Worm (Caenorhabditis elegans) whole organism, mixed stage, embryonic: ENCODE data around the gene F53A9.9.

ENCODE experiments used
- blmp-1 ChIP-seq: fragments of 150-350 bp; optimal IDR thresholded peaks from 2 replicates; lab custom pipeline; 2014; ENCODE audit warnings: missing biosample characterization, missing genetic modification characterization
- lin-13 ChIP-seq: fragments of 150-350 bp; optimal IDR thresholded peaks from 2 replicates; lab custom pipeline; 2014; ENCODE audit warnings: missing biosample characterization, missing genetic modification characterization
- nhr-12 ChIP-seq: fragments of 150-350 bp; optimal IDR thresholded peaks from 2 replicates; lab custom pipeline; 2014; ENCODE audit warnings: missing biosample characterization, missing genetic modification characterization
- nhr-28 ChIP-seq: fragments of 150-350 bp; optimal IDR thresholded peaks from 2 replicates; lab custom pipeline; 2014; ENCODE audit warnings: missing biosample characterization, missing genetic modification characterization
- unc-62 ChIP-seq: fragments of 150-350 bp; optimal IDR thresholded peaks from 2 replicates; lab custom pipeline; 2014; ENCODE audit warnings: missing biosample characterization, missing genetic modification reagents, missing genetic modification characterization

DNA sequence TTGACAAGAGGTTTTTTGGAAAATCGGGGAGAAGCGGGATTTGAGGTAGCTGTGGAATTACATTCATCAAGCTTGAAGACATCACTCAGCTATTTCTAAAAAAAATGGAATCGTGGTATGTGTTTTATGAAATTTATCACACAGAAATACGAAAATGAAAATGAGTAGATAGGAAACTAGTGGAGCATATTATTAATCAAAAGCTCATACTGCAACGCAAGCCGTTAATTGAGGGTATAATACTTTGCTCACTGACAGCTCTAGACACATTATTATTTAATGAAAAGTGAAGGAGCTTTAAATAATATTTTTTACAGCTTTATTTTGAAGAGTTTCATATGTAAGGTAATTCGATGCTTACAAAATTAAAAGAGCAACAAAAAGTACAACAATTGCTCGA is 22.3 kb upstream of the F53A9.9 start, which contains the start of gene M02D8.7:
- TF ChIP-seq unc-62 (no peak), nhr-12 (no peak), blmp-1 (tag; lab: Kevin White, UChicago) (no peak), lin-13 (no peak), nhr-28 (tag; lab: Kevin White, UChicago) (no peak)
